Fruit fly (Drosophila melanogaster) whole organism, adult: Measurements from ENCODE around the gene CG3909.

Experiments used
- CG1620 ChIP-seq: fragments of 200-800 bp; sonication (Bioruptor generic); optimal IDR thresholded peaks from 2 replicates; lab custom pipeline; 2016; ENCODE audit warnings: missing biosample characterization, missing genetic modification characterization
- CG7045 ChIP-seq: fragments of 200-800 bp; sonication (Bioruptor generic); optimal IDR thresholded peaks from 2 replicates; lab custom pipeline; 2017; ENCODE audit warnings: missing biosample characterization, mild to moderate bottlenecking, missing genetic modification characterization
- CG7101 ChIP-seq: fragments of 200-800 bp; sonication (Bioruptor generic); optimal IDR thresholded peaks from 2 replicates; lab custom pipeline; 2018; ENCODE audit warnings: missing biosample characterization, mild to moderate bottlenecking, missing genetic modification characterization, moderate library complexity
- Clk ChIP-seq: fragments of 200-800 bp; sonication (Bioruptor generic); optimal IDR thresholded peaks from 2 replicates; lab custom pipeline; 2017; ENCODE audit warnings: missing biosample characterization, missing genetic modification characterization
- Crg-1 ChIP-seq: fragments of 200-800 bp; sonication (Bioruptor generic); optimal IDR thresholded peaks from 2 replicates; lab custom pipeline; 2016; ENCODE audit warnings: missing biosample characterization, missing genetic modification characterization
- Hr96 ChIP-seq: fragments of 200-800 bp; sonication (Bioruptor generic); optimal IDR thresholded peaks from 2 replicates; lab custom pipeline; 2016; ENCODE audit warnings: missing biosample characterization, missing genetic modification characterization
- kay ChIP-seq: fragments of 200-800 bp; sonication (Bioruptor generic); peaks from one replicate; lab custom pipeline; 2016; ENCODE audit warnings: missing biosample characterization, missing genetic modification characterization, borderline replicate concordance
- ovo ChIP-seq: fragments of 200-800 bp; sonication (Bioruptor generic); optimal IDR thresholded peaks from 2 replicates; lab custom pipeline; 2016; ENCODE audit warnings: missing biosample characterization, missing genetic modification characterization
- pad ChIP-seq: fragments of 200-800 bp; sonication (Bioruptor generic); optimal IDR thresholded peaks from 3 replicates; lab custom pipeline; 2017; ENCODE audit warnings: missing biosample characterization, missing genetic modification characterization, mild to moderate bottlenecking, moderate library complexity, missing genetic modification reagents
- tj ChIP-seq: fragments of 200-800 bp; sonication (Bioruptor generic); optimal IDR thresholded peaks from 3 replicates; lab custom pipeline; 2017; ENCODE audit warnings: missing biosample characterization, mild to moderate bottlenecking, missing genetic modification characterization, moderate library complexity

- no peak for TF ChIP-seq Clk (GFP tag; lab: Kevin White, UChicago)
- TF ChIP-seq ovo, result no peak
- TF ChIP-seq pad, result no peak
- TF ChIP-seq Hr96 (GFP tag; lab: Kevin White, UChicago), result no peak
- no peak for TF ChIP-seq CG7101 (tag; lab: Kevin White, UChicago)
- no peak for TF ChIP-seq tj (GFP tag; lab: Kevin White, UChicago)
- no peak for TF ChIP-seq CG1620
- no peak for TF ChIP-seq kay (GFP tag; lab: Kevin White, UChicago)
- TF ChIP-seq Crg-1 (GFP tag; lab: Kevin White, UChicago), result no peak
- TF ChIP-seq CG7045 (GFP tag; lab: Kevin White, UChicago), result no peak
These were observed 5.5 kb downstream of the CG3909 start, which contains the start of gene CG12811 for dm6 chr3R:10048775-10048841.
